Worm (Caenorhabditis elegans) whole organism, young adult: ENCODE data around the gene B0198.2.

ENCODE experiments used
- B0019.2 ChIP-seq: fragments of 200-800 bp; sonication (Bioruptor generic); conservative IDR thresholded peaks from 2 replicates; pipeline ENCODE4 v1.3.6; 2022; ENCODE audit warnings: missing genetic modification reagents, missing genetic modification characterization, missing compliant biosample characterization
- C06A6.2 ChIP-seq: fragments of 200-800 bp; sonication (Bioruptor generic); conservative IDR thresholded peaks from 2 replicates; pipeline ENCODE4 v1.3.6; 2022; ENCODE audit warnings: missing genetic modification characterization, missing compliant biosample characterization
- D2030.7 ChIP-seq: fragments of 200-800 bp; sonication (Bioruptor generic); IDR thresholded peaks from 2 replicates; pipeline ENCODE4 v1.3.6; 2022; ENCODE audit warnings: missing genetic modification reagents, missing genetic modification characterization, missing compliant biosample characterization
- F22D6.2 ChIP-seq: sonication (generic microtip); optimal IDR thresholded peaks from 2 replicates; lab custom pipeline; 2016; ENCODE audit warnings: mild to moderate bottlenecking, missing genetic modification characterization, missing compliant biosample characterization
- F37B4.10 ChIP-seq: fragments of 200-800 bp; sonication (Bioruptor generic); IDR thresholded peaks from 2 replicates; pipeline ENCODE4 v1.3.6; 2022; ENCODE audit warnings: missing genetic modification characterization, missing compliant biosample characterization
- F55B11.4 ChIP-seq: sonication (generic microtip); optimal IDR thresholded peaks from 2 replicates; lab custom pipeline; 2016; ENCODE audit warnings: missing compliant biosample characterization, missing genetic modification characterization, borderline replicate concordance; ENCODE audit not compliant: insufficient read depth
- Y56A3A.18 ChIP-seq: fragments of 200-800 bp; sonication (Bioruptor generic); IDR thresholded peaks from 2 replicates; pipeline ENCODE4 v1.3.6; 2022; ENCODE audit warnings: missing genetic modification reagents, missing genetic modification characterization, missing compliant biosample characterization
- Y95B8A.8 ChIP-seq: fragments of 200-800 bp; sonication (Bioruptor generic); IDR thresholded peaks from 2 replicates; pipeline ENCODE4 v1.3.6; 2022; ENCODE audit warnings: missing genetic modification reagents, missing genetic modification characterization, missing compliant biosample characterization
- ZK185.1 ChIP-seq: sonication (generic microtip); optimal IDR thresholded peaks from 2 replicates; lab custom pipeline; 2016; ENCODE audit warnings: mild to moderate bottlenecking, missing genetic modification characterization, missing compliant biosample characterization; ENCODE audit not compliant: poor library complexity, severe bottlenecking
- aptf-2 ChIP-seq: fragments of 200-800 bp; sonication (Bioruptor generic); conservative IDR thresholded peaks from 2 replicates; pipeline ENCODE4 v1.3.6; 2022; ENCODE audit warnings: missing genetic modification reagents, missing genetic modification characterization, missing compliant biosample characterization
- attf-3 ChIP-seq: fragments of 200-800 bp; sonication (Bioruptor generic); conservative IDR thresholded peaks from 2 replicates; pipeline ENCODE4 v1.3.6; 2022; ENCODE audit warnings: missing genetic modification reagents, missing genetic modification characterization, missing compliant biosample characterization
- bed-1 ChIP-seq: fragments of 200-800 bp; sonication (Bioruptor generic); IDR thresholded peaks from 2 replicates; pipeline ENCODE4 v1.3.6; 2022; ENCODE audit warnings: missing genetic modification reagents, missing genetic modification characterization, missing compliant biosample characterization
- ccch-3 ChIP-seq: fragments of 200-800 bp; sonication (Bioruptor generic); optimal IDR thresholded peaks from 2 replicates; lab custom pipeline; 2018; ENCODE audit warnings: mild to moderate bottlenecking, missing genetic modification characterization, missing compliant biosample characterization
- ceh-40 ChIP-seq: fragments of 200-800 bp; sonication (Bioruptor generic); IDR thresholded peaks from 2 replicates; pipeline ENCODE4 v1.3.6; 2022; ENCODE audit warnings: missing genetic modification characterization, missing compliant biosample characterization
- ceh-91 ChIP-seq: fragments of 200-800 bp; sonication (Bioruptor generic); IDR thresholded peaks from 2 replicates; pipeline ENCODE4 v1.3.6; 2022; ENCODE audit warnings: missing genetic modification reagents, missing genetic modification characterization, missing compliant biosample characterization
- dpl-1 ChIP-seq: fragments of 150-350 bp; optimal IDR thresholded peaks from 2 replicates; lab custom pipeline; 2014; ENCODE audit warnings: missing biosample characterization, missing genetic modification reagents, missing genetic modification characterization
- ekl-4 ChIP-seq: fragments of 200-800 bp; sonication (Bioruptor generic); IDR thresholded peaks from 2 replicates; pipeline ENCODE4 v1.3.6; 2022; ENCODE audit warnings: missing genetic modification reagents, missing genetic modification characterization, missing compliant biosample characterization
- him-1 ChIP-seq: sonication (generic microtip); optimal IDR thresholded peaks from 2 replicates; lab custom pipeline; 2016; ENCODE audit warnings: missing genotype, missing genetic modification reagents, missing genetic modification characterization, missing compliant biosample characterization
- hmg-20 ChIP-seq: fragments of 200-800 bp; sonication (Bioruptor generic); IDR thresholded peaks from 2 replicates; pipeline ENCODE4 v1.3.6; 2022; ENCODE audit warnings: missing genetic modification reagents, missing genetic modification characterization, missing compliant biosample characterization
- lag-1 ChIP-seq: fragments of 200-800 bp; sonication (Bioruptor generic); IDR thresholded peaks from 2 replicates; pipeline ENCODE4 v1.3.6; 2022; ENCODE audit warnings: missing genetic modification reagents, missing genetic modification characterization, missing compliant biosample characterization
- let-526 ChIP-seq: fragments of 200-800 bp; sonication (Bioruptor generic); IDR thresholded peaks from 2 replicates; pipeline ENCODE4 v1.3.6; 2022; ENCODE audit warnings: missing genetic modification reagents, missing genetic modification characterization, missing compliant biosample characterization
- lin-26 ChIP-seq: fragments of 200-800 bp; sonication (Bioruptor generic); IDR thresholded peaks from 2 replicates; pipeline ENCODE4 v1.3.6; 2022; ENCODE audit warnings: missing genetic modification reagents, missing genetic modification characterization, missing compliant biosample characterization
- lsl-1 ChIP-seq: fragments of 200-800 bp; sonication (Bioruptor generic); optimal IDR thresholded peaks from 2 replicates; lab custom pipeline; 2018; ENCODE audit warnings: mild to moderate bottlenecking, missing genetic modification characterization, moderate library complexity, missing compliant biosample characterization
- madf-10 ChIP-seq: sonication (generic microtip); optimal IDR thresholded peaks from 2 replicates; lab custom pipeline; 2016; ENCODE audit warnings: mild to moderate bottlenecking, missing genetic modification characterization, missing compliant biosample characterization
- madf-6 ChIP-seq: fragments of 200-800 bp; sonication (Bioruptor generic); IDR thresholded peaks from 2 replicates; pipeline ENCODE4 v1.3.6; 2022; ENCODE audit warnings: missing genetic modification reagents, missing genetic modification characterization, missing compliant biosample characterization
- nfya-1 ChIP-seq: sonication (generic microtip); optimal IDR thresholded peaks from 2 replicates; lab custom pipeline; 2017; ENCODE audit warnings: antibody characterized with exemption, missing compliant biosample characterization, missing genetic modification characterization, borderline replicate concordance; ENCODE audit not compliant: insufficient read depth
- nfya-2 ChIP-seq: fragments of 200-800 bp; sonication (Bioruptor generic); IDR thresholded peaks from 2 replicates; pipeline ENCODE4 v1.3.6; 2022; ENCODE audit warnings: missing genetic modification reagents, missing genetic modification characterization, missing compliant biosample characterization
- nhr-80 ChIP-seq: sonication (generic microtip); optimal IDR thresholded peaks from 2 replicates; lab custom pipeline; 2016; ENCODE audit warnings: missing genetic modification characterization, missing compliant biosample characterization
- nhr-90 ChIP-seq: sonication (generic microtip); optimal IDR thresholded peaks from 2 replicates; lab custom pipeline; 2016; ENCODE audit warnings: missing genotype, mild to moderate bottlenecking, missing genetic modification characterization, missing compliant biosample characterization
- pbrm-1 ChIP-seq: fragments of 200-800 bp; sonication (Bioruptor generic); IDR thresholded peaks from 2 replicates; pipeline ENCODE4 v1.3.6; 2022; ENCODE audit warnings: missing genetic modification reagents, missing genetic modification characterization, missing compliant biosample characterization
- pha-4 ChIP-seq: fragments of 150-350 bp; sonication (generic microtip); optimal IDR thresholded peaks from 2 replicates; lab custom pipeline; 2014; ENCODE audit warnings: missing biosample characterization, missing genetic modification reagents, missing genetic modification characterization
- rec-8 ChIP-seq, 2 experiments: sonication (generic microtip); optimal IDR thresholded peaks; 2 replicates each; lab custom pipeline; 2016; ENCODE audit warnings: mild to moderate bottlenecking in 2 of 2, missing genetic modification characterization in 2 of 2, missing genetic modification reagents in 2 of 2, missing genotype in 2 of 2, missing biosample characterization in 1 of 2, missing compliant biosample characterization in 1 of 2, moderate library complexity in 1 of 2
- sdz-38 ChIP-seq: sonication (generic microtip); optimal IDR thresholded peaks from 2 replicates; lab custom pipeline; 2016; ENCODE audit warnings: missing genotype, missing genetic modification characterization, missing compliant biosample characterization
- snpc-1.3 ChIP-seq: sonication (generic microtip); optimal IDR thresholded peaks from 2 replicates; lab custom pipeline; 2017; ENCODE audit warnings: missing genetic modification characterization, mild to moderate bottlenecking, missing compliant biosample characterization, antibody characterized with exemption, moderate library complexity, missing genotype, missing genetic modification reagents; ENCODE audit not compliant: insufficient read depth
- snpc-3.4 ChIP-seq: sonication (generic microtip); optimal IDR thresholded peaks from 2 replicates; lab custom pipeline; 2017; ENCODE audit warnings: missing genetic modification characterization, mild to moderate bottlenecking, missing compliant biosample characterization, antibody characterized with exemption, moderate library complexity, missing genotype, missing genetic modification reagents
- snpc-4 ChIP-seq, 5 experiments: fragments of 150-350 bp in 1 of 5; sonication (generic microtip) in 4 of 5; optimal IDR thresholded peaks; 2 replicates each; lab custom pipeline; 2014 to 2018; ENCODE audit warnings: missing genetic modification characterization in 5 of 5, missing biosample characterization in 3 of 5, antibody characterized with exemption in 2 of 5, mild to moderate bottlenecking in 2 of 5, missing compliant biosample characterization in 2 of 5, missing genotype in 2 of 5, moderate library complexity in 2 of 5, missing genetic modification reagents in 1 of 5
- ztf-18 ChIP-seq: sonication (generic microtip); optimal IDR thresholded peaks from 2 replicates; lab custom pipeline; 2016; ENCODE audit warnings: missing genotype, mild to moderate bottlenecking, missing genetic modification characterization, missing compliant biosample characterization
- ztf-22 ChIP-seq: fragments of 200-800 bp; sonication (Bioruptor generic); optimal IDR thresholded peaks from 2 replicates; lab custom pipeline; 2018; ENCODE audit warnings: mild to moderate bottlenecking, missing genetic modification characterization, moderate library complexity, missing compliant biosample characterization
- ztf-6 ChIP-seq: fragments of 200-800 bp; sonication (Bioruptor generic); IDR thresholded peaks from 2 replicates; pipeline ENCODE4 v1.3.6; 2022; ENCODE audit warnings: missing genetic modification reagents, missing genetic modification characterization, missing compliant biosample characterization

Gene B0198.2

DNA sequence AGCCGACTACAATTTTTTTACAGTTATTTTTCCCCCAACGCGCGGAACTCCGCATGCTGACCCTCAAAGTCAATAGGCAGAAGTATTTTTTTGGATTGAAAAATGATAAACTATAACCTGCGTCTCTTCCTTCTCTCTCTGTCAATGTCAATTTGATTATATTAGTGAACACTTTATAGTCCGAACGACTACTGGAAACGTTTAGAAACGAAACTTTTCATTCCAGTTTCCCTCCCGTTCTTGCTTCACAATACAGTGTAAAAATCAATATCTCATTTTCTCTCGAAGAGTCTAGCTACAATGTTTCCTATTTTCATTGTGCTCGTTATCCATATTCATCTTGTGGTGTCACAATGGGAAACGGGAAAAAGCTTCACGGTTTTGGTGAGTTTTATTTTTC lies 42.7 kb downstream of the B0198.2 start, which contains the start of gene lgc-24:
TSS of gene lgc-24 (plus strand) at position 301 of the 400 bp plus-strand sequence.
- TF ChIP-seq F22D6.2 (no peak), ccch-3 (GFP tag; lab: Kevin White, UChicago) (no peak), ztf-18 (tag; lab: Kevin White, UChicago) (no peak), pbrm-1 (no peak), B0019.2 (GFP tag; lab: Robert Waterston, UW) (no peak), ZK185.1 (tag; lab: Kevin White, UChicago) (no peak), pha-4 (tag; lab: Kevin White, UChicago) (no peak), him-1 (tag; lab: Kevin White, UChicago) (no peak), ceh-40 (GFP tag; lab: Robert Waterston, UW) (no peak), sdz-38 (tag; lab: Kevin White, UChicago) (no peak), rec-8 (tag; optimal IDR thresholded peaks at IDR 0.05; lab: Kevin White, UChicago) (no peak)

DNA sequence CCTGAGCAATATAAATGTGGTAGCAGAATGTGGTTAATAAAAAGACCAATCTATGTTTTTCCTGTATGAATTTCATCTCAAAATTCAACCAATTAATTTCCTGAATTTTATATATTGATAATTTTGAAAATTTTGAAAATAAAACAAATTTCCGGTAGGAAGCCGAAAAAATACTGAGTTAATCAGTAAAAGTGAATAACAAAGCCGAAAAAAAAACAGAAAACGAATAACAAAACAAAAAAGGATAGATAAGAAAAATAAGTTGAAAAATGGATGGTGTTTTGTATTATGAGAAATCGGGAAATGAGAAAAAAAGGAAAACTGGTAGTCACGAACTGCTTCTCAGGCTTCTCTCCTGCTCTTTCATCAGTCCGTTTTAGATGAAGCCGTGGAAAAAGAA lies 48.2 kb downstream of the B0198.2 start, which contains the start of gene tmem-145:
TSS of gene tmem-145 (minus strand) at position 101 of the 400 bp plus-strand sequence.
- TF ChIP-seq nhr-90 (tag; lab: Kevin White, UChicago) = no peak
- no peak for TF ChIP-seq nfya-2 (GFP tag; lab: Robert Waterston, UW)
- TF ChIP-seq ekl-4 (GFP tag; lab: Robert Waterston, UW) = no peak
- no peak for TF ChIP-seq ceh-91
- TF ChIP-seq F55B11.4 = no peak
- TF ChIP-seq snpc-1.3 (tag; lab: Kevin White, UChicago) = no peak
- no peak for TF ChIP-seq ztf-6 (GFP tag; lab: Robert Waterston, UW)
- TF ChIP-seq D2030.7 (GFP tag; lab: Robert Waterston, UW) = no peak
- no peak for TF ChIP-seq lsl-1 (GFP tag; lab: Kevin White, UChicago)
- no peak for TF ChIP-seq F37B4.10 (GFP tag; lab: Robert Waterston, UW)
- TF ChIP-seq let-526 = no peak
- TF ChIP-seq nfya-1 (tag; lab: Kevin White, UChicago) = no peak
- no peak for TF ChIP-seq Y56A3A.18 (GFP tag; lab: Robert Waterston, UW)

DNA sequence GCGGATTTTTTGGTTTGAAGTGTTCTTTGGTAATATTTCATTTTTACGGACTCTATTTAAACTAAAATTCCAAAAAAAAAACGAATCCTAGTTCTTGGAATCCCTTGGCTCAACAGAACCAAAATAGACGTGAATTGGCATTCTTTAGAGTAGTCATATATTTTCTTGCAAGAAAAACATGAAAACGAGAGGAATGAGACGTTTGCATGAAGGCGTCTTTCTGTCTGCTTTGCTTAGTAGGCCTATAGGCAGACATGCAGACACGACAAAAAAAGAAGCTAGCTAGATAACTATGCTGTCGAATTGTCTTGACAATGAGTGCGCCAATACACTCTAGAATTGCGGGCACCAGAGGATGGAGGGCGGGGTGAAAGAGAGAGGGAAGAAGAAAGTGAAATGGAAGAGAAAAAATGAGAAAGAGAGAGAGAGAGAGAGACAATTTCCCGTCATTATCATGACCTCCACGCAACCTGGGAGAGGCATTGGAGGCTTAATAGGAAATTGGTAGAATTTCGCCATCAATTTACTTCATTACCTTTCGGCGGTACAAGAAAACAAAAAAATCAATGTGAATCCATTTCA lies 55.1 kb downstream of the B0198.2 start:
- TF ChIP-seq ztf-22 (GFP tag; lab: Kevin White, UChicago) (no peak), attf-3 (GFP tag; lab: Robert Waterston, UW) (no peak), Y95B8A.8 (GFP tag; lab: Robert Waterston, UW) (no peak), B0019.2 (GFP tag; lab: Robert Waterston, UW) (no peak), madf-6 (GFP tag; lab: Robert Waterston, UW) (no peak), nhr-80 (tag; lab: Kevin White, UChicago) (no peak), nfya-1 (tag; lab: Kevin White, UChicago) (no peak), hmg-20 (no peak), snpc-4 (GFP tag; optimal IDR thresholded peaks at IDR 0.05; lab: Kevin White, UChicago) (no peak), snpc-4 (tag; optimal IDR thresholded peaks at IDR 0.05; lab: Kevin White, UChicago) (no peak), F22D6.2 (no peak), dpl-1 (no peak), ekl-4 (GFP tag; lab: Robert Waterston, UW) (no peak), madf-10 (tag; lab: Kevin White, UChicago) (no peak), lin-26 (GFP tag; lab: Robert Waterston, UW) (no peak), bed-1 (GFP tag; lab: Robert Waterston, UW) (no peak), C06A6.2 (no peak), aptf-2 (no peak), snpc-3.4 (tag; lab: Kevin White, UChicago) (no peak), ccch-3 (GFP tag; lab: Kevin White, UChicago) (no peak), lag-1 (no peak)
